Worm (Caenorhabditis elegans) whole organism, L2 larva: ENCODE measurements around the gene D2024.1.

Source experiments
- ZK546.5 ChIP-seq: sonication (generic microtip); optimal IDR thresholded peaks from 2 replicates; lab custom pipeline; 2017; ENCODE audit warnings: missing biosample characterization, missing genetic modification characterization
- elt-3 ChIP-seq: sonication (generic microtip); optimal IDR thresholded peaks from 2 replicates; lab custom pipeline; 2017; ENCODE audit warnings: missing biosample characterization, missing genetic modification characterization
- fos-1 ChIP-seq: fragments of 150-350 bp; optimal IDR thresholded peaks from 2 replicates; lab custom pipeline; 2014; ENCODE audit warnings: missing biosample characterization, missing genetic modification characterization
- mdl-1 ChIP-seq, 2 experiments: fragments of 150-350 bp in 1 of 2; sonication (generic microtip) in 1 of 2; optimal IDR thresholded peaks; 2 replicates each; lab custom pipeline; 2017; ENCODE audit warnings: missing biosample characterization in 2 of 2, missing genetic modification characterization in 2 of 2
- nhr-11 ChIP-seq: fragments of 150-350 bp; optimal IDR thresholded peaks from 2 replicates; lab custom pipeline; 2014; ENCODE audit warnings: missing biosample characterization, missing genetic modification characterization
- snpc-4 ChIP-seq: fragments of 150-350 bp; optimal IDR thresholded peaks from 2 replicates; lab custom pipeline; 2014; ENCODE audit warnings: missing biosample characterization, missing genetic modification characterization
- unc-55 ChIP-seq: fragments of 150-350 bp; sonication (generic microtip); optimal IDR thresholded peaks from 3 replicates; lab custom pipeline; 2014; ENCODE audit warnings: missing biosample characterization, missing genetic modification reagents, missing genetic modification characterization
- unc-62 ChIP-seq: fragments of 150-350 bp; optimal IDR thresholded peaks from 2 replicates; lab custom pipeline; 2014; ENCODE audit warnings: missing biosample characterization, missing genetic modification reagents, missing genetic modification characterization
- ztf-11 ChIP-seq: sonication (generic microtip); optimal IDR thresholded peaks from 2 replicates; lab custom pipeline; 2017; ENCODE audit warnings: missing biosample characterization, missing genetic modification characterization

ce11 chrIV:7245592-7245991 is 1.8 kb upstream of the D2024.1 start:
- TF ChIP-seq ztf-11 (no peak), ZK546.5 (tag; lab: Kevin White, UChicago) (no peak), unc-62 (GFP tag; lab: Kevin White, UChicago) (no peak), mdl-1 (tag; optimal IDR thresholded peaks at IDR 0.05; lab: Kevin White, UChicago) (no peak), elt-3 (tag; lab: Kevin White, UChicago) (no peak), snpc-4 (tag; lab: Kevin White, UChicago) (no peak), unc-55 (no peak), nhr-11 (no peak), fos-1 (tag; lab: Kevin White, UChicago) (no peak)
